Worm (Caenorhabditis elegans): ENCODE measurements around the gene F46E10.3.

F46E10.3 gene

ce11 chrV:6498441-6498840 lies 19.7 kb upstream of the F46E10.3 start:
- TF ChIP-seq elt-1 (tag; optimal IDR thresholded peaks at IDR 0.05), result peak; percentile 47
- TF ChIP-seq daf-12 (tag; optimal IDR thresholded peaks at IDR 0.05), result no peak
- no peak for TF ChIP-seq nhr-23 (tag; optimal IDR thresholded peaks at IDR 0.05)
- no peak for TF ChIP-seq egl-5 (tag; optimal IDR thresholded peaks at IDR 0.05)
- no peak for TF ChIP-seq tbx-2 (tag; optimal IDR thresholded peaks at IDR 0.05)

ce11 chrV:6498903-6499302 lies 19.2 kb upstream of the F46E10.3 start, which contains the start of gene W01A11.1:
W01A11.1 (plus strand) TSS chrV:6499224.
- TF ChIP-seq ceh-9 (tag; optimal IDR thresholded peaks at IDR 0.05) (no peak), elt-2 (tag; optimal IDR thresholded peaks at IDR 0.05) (peak; percentile 37), nhr-237 (tag; optimal IDR thresholded peaks at IDR 0.05) (no peak)

ce11 chrV:6503158-6503557 lies 14.9 kb upstream of the F46E10.3 start:
- TF ChIP-seq lsy-12 (tag; optimal IDR thresholded peaks at IDR 0.05) (no peak), lin-39 (tag; optimal IDR thresholded peaks at IDR 0.05) (peak; percentile 39), elt-1 (tag; optimal IDR thresholded peaks at IDR 0.05) (no peak), nhr-25 (tag; optimal IDR thresholded peaks at IDR 0.05) (peak; percentile 0)

- TF ChIP-seq elt-3 (tag; optimal IDR thresholded peaks at IDR 0.05) (no peak), hmg-11 (tag; optimal IDR thresholded peaks at IDR 0.05) (no peak), nhr-43 (tag; optimal IDR thresholded peaks at IDR 0.05; ENCODE audit: poor library complexity, severe bottlenecking) (no peak), nfya-1 (tag; optimal IDR thresholded peaks at IDR 0.05; ENCODE audit: insufficient read depth) (no peak), pqm-1 (tag; optimal IDR thresholded peaks at IDR 0.05) (no peak), unc-39 (tag; optimal IDR thresholded peaks at IDR 0.05) (no peak), nhr-67 (tag; optimal IDR thresholded peaks at IDR 0.05) (no peak), sea-2 (GFP tag; optimal IDR thresholded peaks at IDR 0.05) (no peak), nhr-76 (tag; optimal IDR thresholded peaks at IDR 0.05) (no peak), ztf-11 (tag; optimal IDR thresholded peaks at IDR 0.05) (no peak), ceh-16 (tag; optimal IDR thresholded peaks at IDR 0.05) (no peak), daf-12 (tag; optimal IDR thresholded peaks at IDR 0.05) (no peak), nhr-25 (tag; optimal IDR thresholded peaks at IDR 0.05) (no peak), fkh-10 (GFP tag; optimal IDR thresholded peaks at IDR 0.05) (no peak), egl-27 (tag; optimal IDR thresholded peaks at IDR 0.05) (no peak), nhr-11 (tag; optimal IDR thresholded peaks at IDR 0.05) (no peak), jun-1 (tag; optimal IDR thresholded peaks at IDR 0.05) (no peak), nhr-23 (tag; optimal IDR thresholded peaks at IDR 0.05) (no peak), lsy-12 (tag; optimal IDR thresholded peaks at IDR 0.05) (no peak), ceh-28 (tag; optimal IDR thresholded peaks at IDR 0.05) (no peak)
Observed at ce11 chrV:6504131-6504827, 13.8 kb upstream of the F46E10.3 start, which contains the start of gene moc-2. moc-2 (minus strand) TSS chrV:6504181.

- TF ChIP-seq lsy-12 (tag; optimal IDR thresholded peaks at IDR 0.05), result no peak
- no peak for TF ChIP-seq fkh-2 (tag; optimal IDR thresholded peaks at IDR 0.05)
- no peak for TF ChIP-seq nhr-28 (tag; optimal IDR thresholded peaks at IDR 0.05)
- no peak for TF ChIP-seq hmg-11 (tag; optimal IDR thresholded peaks at IDR 0.05)
- no peak for TF ChIP-seq aly-2 (tag; optimal IDR thresholded peaks at IDR 0.05)
- TF ChIP-seq sea-2 (GFP tag; optimal IDR thresholded peaks at IDR 0.05), result no peak
- TF ChIP-seq egl-27 (tag; optimal IDR thresholded peaks at IDR 0.05), result no peak
- no peak for TF ChIP-seq ztf-4 (tag; optimal IDR thresholded peaks at IDR 0.05)
- no peak for TF ChIP-seq nfya-1 (tag; optimal IDR thresholded peaks at IDR 0.05; ENCODE audit: insufficient read depth)
- TF ChIP-seq nhr-76 (tag; optimal IDR thresholded peaks at IDR 0.05), result no peak
- TF ChIP-seq egl-5 (tag; optimal IDR thresholded peaks at IDR 0.05), result no peak
- no peak for TF ChIP-seq ceh-28 (tag; optimal IDR thresholded peaks at IDR 0.05)
- no peak for TF ChIP-seq elt-1 (tag; optimal IDR thresholded peaks at IDR 0.05)
- no peak for TF ChIP-seq unc-39 (tag; optimal IDR thresholded peaks at IDR 0.05)
- TF ChIP-seq pha-4 (tag; optimal IDR thresholded peaks at IDR 0.05), result no peak
- TF ChIP-seq ceh-16 (tag; optimal IDR thresholded peaks at IDR 0.05), result no peak
- TF ChIP-seq R02D3.7 (tag; optimal IDR thresholded peaks at IDR 0.05), result no peak
- no peak for TF ChIP-seq elt-2 (tag; optimal IDR thresholded peaks at IDR 0.05)
Observed at ce11 chrV:6505339-6505811, 12.7 kb upstream of the F46E10.3 start, which contains the start of gene W01A11.7. W01A11.7 (minus strand) TSS chrV:6505389.

Data from whole organism, L3 larva.